Fruit fly (Drosophila melanogaster): ENCODE data around the gene SH3PX1.

The SH3PX1 gene

dm6 chr3L:9678994-9679393 is 34.6 kb downstream of the SH3PX1 start, which contains the start of the genes fry and CG16717 (continued):
- no peak for TF ChIP-seq corto (GFP tag; optimal IDR thresholded peaks at IDR 0.05)
- no peak for TF ChIP-seq CG2199 (GFP tag; IDR thresholded peaks at IDR 0.05)
- TF ChIP-seq grau (tag; optimal IDR thresholded peaks at IDR 0.05): no peak
- peak; percentile 57; the same call in 1 of the 2 replicates for TF ChIP-seq amos (GFP tag; IDR thresholded peaks at IDR 0.05; ENCODE audit: partially characterized antibody)
- no peak for TF ChIP-seq CG30403 (GFP tag; optimal IDR thresholded peaks at IDR 0.05)
- no peak for TF ChIP-seq Taf1 (GFP tag; IDR thresholded peaks at IDR 0.05)
- TF ChIP-seq HLH54F (GFP tag; optimal IDR thresholded peaks at IDR 0.05): no peak
- no peak for TF ChIP-seq Myb (GFP tag; optimal IDR thresholded peaks at IDR 0.05)
- no peak for TF ChIP-seq tgo (GFP tag; IDR thresholded peaks at IDR 0.05)
- peak; percentile 26 for TF ChIP-seq Fer1 (GFP tag; optimal IDR thresholded peaks at IDR 0.05)
- TF ChIP-seq CG13287 (GFP tag; IDR thresholded peaks at IDR 0.05; ENCODE audit: partially characterized antibody): peak; percentile 82
- no peak for TF ChIP-seq CG31388 (GFP tag; optimal IDR thresholded peaks at IDR 0.05)
- no peak for TF ChIP-seq CG1832 (GFP tag; optimal IDR thresholded peaks at IDR 0.05)
- TF ChIP-seq CG4707 (GFP tag; optimal IDR thresholded peaks at IDR 0.05): no peak
- TF ChIP-seq Dad (GFP tag; optimal IDR thresholded peaks at IDR 0.05): no peak
- peak; percentile 69 for TF ChIP-seq zen2 (GFP tag; IDR thresholded peaks at IDR 0.05; ENCODE audit: partially characterized antibody)
- TF ChIP-seq Usf (GFP tag; optimal IDR thresholded peaks at IDR 0.05): no peak
- no peak for TF ChIP-seq fu2 (GFP tag; optimal IDR thresholded peaks at IDR 0.05)
- peak; percentile 9 for TF ChIP-seq CG10267 (tag; optimal IDR thresholded peaks at IDR 0.05)
- TF ChIP-seq phol (tag; optimal IDR thresholded peaks at IDR 0.05): peak; percentile 21
- TF ChIP-seq Camta (GFP tag; optimal IDR thresholded peaks at IDR 0.05): no peak
- TF ChIP-seq zf30C (GFP tag; optimal IDR thresholded peaks at IDR 0.05): no peak
- no peak for TF ChIP-seq CG15073 (GFP tag; optimal IDR thresholded peaks at IDR 0.05)
- TF ChIP-seq ro (GFP tag; IDR thresholded peaks at IDR 0.05): no peak
- TF ChIP-seq PHDP (tag; optimal IDR thresholded peaks at IDR 0.05): no peak
- no peak for TF ChIP-seq CG31441 (GFP tag; IDR thresholded peaks at IDR 0.05)
- peak; percentile 68 for TF ChIP-seq exex (tag; optimal IDR thresholded peaks at IDR 0.05)
- peak; percentile 93 for TF ChIP-seq CG7928 (GFP tag; optimal IDR thresholded peaks at IDR 0.05)
- TF ChIP-seq sd (tag; optimal IDR thresholded peaks at IDR 0.05): no peak
- no peak for TF ChIP-seq chif (GFP tag; optimal IDR thresholded peaks at IDR 0.05)
- no peak for TF ChIP-seq Hey (tag; optimal IDR thresholded peaks at IDR 0.05)
- TF ChIP-seq CG34376 (GFP tag; optimal IDR thresholded peaks at IDR 0.05): peak; percentile 85
- no peak for TF ChIP-seq Dbx (GFP tag; IDR thresholded peaks at IDR 0.05)
- no peak for TF ChIP-seq croc (GFP tag; conservative IDR thresholded peaks at IDR 0.05)
- TF ChIP-seq Side (GFP tag; optimal IDR thresholded peaks at IDR 0.05): no peak
- no peak for TF ChIP-seq slp2 (GFP tag; optimal IDR thresholded peaks at IDR 0.05)
- peak; percentile 92 for TF ChIP-seq CG17385 (GFP tag; optimal IDR thresholded peaks at IDR 0.05)
- no peak for TF ChIP-seq vfl (GFP tag; optimal IDR thresholded peaks at IDR 0.05)
- TF ChIP-seq CG17829 (tag; optimal IDR thresholded peaks at IDR 0.05): no peak
- peak; percentile 67 for TF ChIP-seq CG6791 (GFP tag; IDR thresholded peaks at IDR 0.05; ENCODE audit: partially characterized antibody)
- TF ChIP-seq CG4617 (GFP tag; optimal IDR thresholded peaks at IDR 0.05; ENCODE audit: borderline replicate concordance): no peak
- TF ChIP-seq Fer3 (tag; optimal IDR thresholded peaks at IDR 0.05): no peak
- TF ChIP-seq gfzf (GFP tag; optimal IDR thresholded peaks at IDR 0.05): no peak
- no peak for TF ChIP-seq Nf-YB (GFP tag; optimal IDR thresholded peaks at IDR 0.05)
- TF ChIP-seq CG17802 (tag; optimal IDR thresholded peaks at IDR 0.05): no peak
- no peak for TF ChIP-seq CG10979 (tag; optimal IDR thresholded peaks at IDR 0.05)
- peak; percentile 66 for TF ChIP-seq Scr (GFP tag; IDR thresholded peaks at IDR 0.05; ENCODE audit: partially characterized antibody)
- TF ChIP-seq CG8089 (GFP tag; optimal IDR thresholded peaks at IDR 0.05): no peak
- TF ChIP-seq CG1792 (GFP tag; optimal IDR thresholded peaks at IDR 0.05): no peak
- no peak for TF ChIP-seq sc (optimal IDR thresholded peaks at IDR 0.05)
- TF ChIP-seq sc (GFP tag; optimal IDR thresholded peaks at IDR 0.05): no peak

All from whole organism, embryonic.